Fruit fly (Drosophila melanogaster) whole organism, embryonic: ENCODE results near the gene Sgp.
A peak's percentile ranks its signal among the peaks of the same experiment; 100 is the strongest.

Source experiments
- ATbp ChIP-seq: fragments of 200-800 bp; sonication (Bioruptor generic); optimal IDR thresholded peaks from 2 replicates; lab custom pipeline; 2017; ENCODE audit warnings: missing biosample characterization, mild to moderate bottlenecking, missing genetic modification characterization, missing genetic modification reagents
- Abd-B ChIP-seq: fragments of 200-800 bp; sonication (Bioruptor generic); optimal IDR thresholded peaks from 2 replicates; lab custom pipeline; 2018; ENCODE audit warnings: missing biosample characterization, mild to moderate bottlenecking, missing genetic modification characterization, moderate library complexity
- Awh ChIP-seq: fragments of 200-800 bp; sonication (Bioruptor generic); IDR thresholded peaks from 2 replicates; pipeline ENCODE4, ENCODE4 v1.3.6; 2022; ENCODE audit warnings: missing biosample characterization, missing genetic modification characterization
- Bdp1 ChIP-seq: fragments of 200-800 bp; sonication (Bioruptor generic); optimal IDR thresholded peaks from 3 replicates; lab custom pipeline; 2016; ENCODE audit warnings: missing biosample characterization, missing genetic modification characterization
- CG10147 ChIP-seq: fragments of 200-800 bp; sonication (Bioruptor generic); optimal IDR thresholded peaks from 2 replicates; lab custom pipeline; 2019; ENCODE audit warnings: missing biosample characterization, mild to moderate bottlenecking, missing genetic modification characterization, moderate library complexity
- CG10462 ChIP-seq: fragments of 200-800 bp; sonication (Bioruptor generic); optimal IDR thresholded peaks from 2 replicates; lab custom pipeline; 2016; ENCODE audit warnings: missing biosample characterization, missing genetic modification characterization
- CG10565 ChIP-seq: fragments of 200-800 bp; sonication (Bioruptor generic); optimal IDR thresholded peaks from 3 replicates; lab custom pipeline; 2016; ENCODE audit warnings: missing biosample characterization, mild to moderate bottlenecking, missing genetic modification characterization
- CG11456 ChIP-seq: fragments of 200-800 bp; sonication (Bioruptor generic); IDR thresholded peaks from 3 replicates; pipeline ENCODE4 v1.3.6; 2022; ENCODE audit warnings: missing biosample characterization, missing genetic modification characterization
- CG12071 ChIP-seq: fragments of 200-800 bp; sonication (Bioruptor generic); optimal IDR thresholded peaks from 3 replicates; lab custom pipeline; 2018; ENCODE audit warnings: missing biosample characterization, mild to moderate bottlenecking, missing genetic modification characterization
- CG12391 ChIP-seq: fragments of 200-800 bp; sonication (Bioruptor generic); optimal IDR thresholded peaks from 3 replicates; lab custom pipeline; 2018; ENCODE audit warnings: missing biosample characterization, mild to moderate bottlenecking, missing genetic modification characterization, moderate library complexity
- CG13123 ChIP-seq: fragments of 200-800 bp; sonication (Bioruptor generic); optimal IDR thresholded peaks from 2 replicates; lab custom pipeline; 2016; ENCODE audit warnings: missing biosample characterization, missing genetic modification characterization
- CG17829 ChIP-seq: fragments of 200-800 bp; optimal IDR thresholded peaks from 2 replicates; lab custom pipeline; 2019; ENCODE audit warnings: missing biosample characterization, mild to moderate bottlenecking, missing genetic modification characterization, moderate library complexity
- CG1832 ChIP-seq: fragments of 200-800 bp; sonication (Bioruptor generic); optimal IDR thresholded peaks from 2 replicates; lab custom pipeline; 2017; ENCODE audit warnings: missing biosample characterization, mild to moderate bottlenecking, missing genetic modification characterization, inconsistent platforms
- CG2129 ChIP-seq: fragments of 200-800 bp; sonication (Bioruptor generic); IDR thresholded peaks from 2 replicates; pipeline ENCODE4 v1.3.6; 2022; ENCODE audit warnings: missing biosample characterization, missing genetic modification characterization; ENCODE audit not compliant: partially characterized antibody
- CG2202 ChIP-seq: fragments of 200-800 bp; sonication (Bioruptor generic); optimal IDR thresholded peaks from 2 replicates; lab custom pipeline; 2018; ENCODE audit warnings: missing biosample characterization, mild to moderate bottlenecking, missing genetic modification characterization
- CG30431 ChIP-seq: fragments of 200-800 bp; sonication (Bioruptor generic); optimal IDR thresholded peaks from 2 replicates; lab custom pipeline; 2017; ENCODE audit warnings: missing biosample characterization, missing genetic modification characterization
- CG31365 ChIP-seq: fragments of 200-800 bp; sonication (Bioruptor generic); optimal IDR thresholded peaks from 2 replicates; lab custom pipeline; 2018; ENCODE audit warnings: missing biosample characterization, mild to moderate bottlenecking, missing genetic modification characterization
- CG3281 ChIP-seq: fragments of 200-800 bp; sonication (Bioruptor generic); optimal IDR thresholded peaks from 3 replicates; lab custom pipeline; 2017; ENCODE audit warnings: missing biosample characterization, mild to moderate bottlenecking, missing genetic modification characterization
- CG34422 ChIP-seq: fragments of 200-800 bp; sonication (Bioruptor generic); IDR thresholded peaks from 3 replicates; pipeline ENCODE4 v1.3.6; 2022; ENCODE audit warnings: missing biosample characterization, missing genetic modification characterization
- CG3847 ChIP-seq: fragments of 200-800 bp; sonication (Bioruptor generic); IDR thresholded peaks from 2 replicates; pipeline ENCODE4 v1.3.6; 2022; ENCODE audit warnings: missing biosample characterization, missing genetic modification characterization
- CG6683 ChIP-seq: fragments of 200-800 bp; sonication (Bioruptor generic); optimal IDR thresholded peaks from 2 replicates; lab custom pipeline; 2017; ENCODE audit warnings: missing biosample characterization, mild to moderate bottlenecking, missing genetic modification characterization, missing genetic modification reagents
- CG6689 ChIP-seq: fragments of 200-800 bp; sonication (Bioruptor generic); IDR thresholded peaks from 2 replicates; pipeline ENCODE4 v1.3.6; 2022; ENCODE audit warnings: missing biosample characterization, missing genetic modification characterization
- CTCF ChIP-seq: fragments of 200-800 bp; sonication (Bioruptor generic); optimal IDR thresholded peaks from 2 replicates; lab custom pipeline; 2017; ENCODE audit warnings: missing biosample characterization, mild to moderate bottlenecking, missing genetic modification characterization, moderate library complexity
- D ChIP-seq, 2 experiments: fragments of 200-800 bp in 1 of 2; fragments of >200 bp in 1 of 2; sonication (Bioruptor generic) in 1 of 2; optimal IDR thresholded peaks; 2 replicates in 1 of 2; 3 replicates in 1 of 2; lab custom pipeline; 2017; ENCODE audit warnings: mild to moderate bottlenecking in 1 of 2, missing biosample characterization in 1 of 2, missing genetic modification characterization in 1 of 2, missing genetic modification reagents in 1 of 2
- D19B ChIP-seq: fragments of 200-800 bp; sonication (Bioruptor generic); optimal IDR thresholded peaks from 2 replicates; lab custom pipeline; 2017; ENCODE audit warnings: missing biosample characterization, mild to moderate bottlenecking, missing genetic modification characterization
- Dbx ChIP-seq: fragments of 200-800 bp; sonication (Bioruptor generic); IDR thresholded peaks from 3 replicates; pipeline ENCODE4 v1.3.6; 2022; ENCODE audit warnings: missing biosample characterization, missing genetic modification characterization
- H2.0 ChIP-seq: fragments of 200-800 bp; sonication (Bioruptor generic); IDR thresholded peaks from 2 replicates; pipeline ENCODE4 v1.3.6; 2022; ENCODE audit warnings: missing biosample characterization, missing genetic modification characterization
- Hsf ChIP-seq: fragments of 200-800 bp; sonication (Bioruptor generic); optimal IDR thresholded peaks from 3 replicates; lab custom pipeline; 2016; ENCODE audit warnings: missing biosample characterization, missing genetic modification characterization
- Jarid2 ChIP-seq: fragments of 200-800 bp; sonication (Bioruptor generic); optimal IDR thresholded peaks from 3 replicates; lab custom pipeline; 2017; ENCODE audit warnings: mild to moderate bottlenecking, missing biosample characterization, missing genetic modification reagents, missing genetic modification characterization
- Max ChIP-seq: fragments of 200-800 bp; sonication (Bioruptor generic); optimal IDR thresholded peaks from 2 replicates; lab custom pipeline; 2016; ENCODE audit warnings: missing biosample characterization, mild to moderate bottlenecking, missing genetic modification characterization
- PHDP ChIP-seq: fragments of 200-800 bp; sonication (Bioruptor generic); optimal IDR thresholded peaks from 3 replicates; lab custom pipeline; 2018; ENCODE audit warnings: missing biosample characterization, mild to moderate bottlenecking, missing genetic modification characterization, moderate library complexity
- Ptx1 ChIP-seq: fragments of 200-800 bp; sonication (Bioruptor generic); IDR thresholded peaks from 2 replicates; pipeline ENCODE4 v1.3.6; 2022; ENCODE audit warnings: missing biosample characterization, missing genetic modification characterization
- Rfx ChIP-seq: fragments of 200-800 bp; sonication (Bioruptor generic); IDR thresholded peaks from 2 replicates; pipeline ENCODE4 v1.3.6; 2022; ENCODE audit warnings: missing biosample characterization, missing genetic modification characterization
- Sin3A ChIP-seq: fragments of >200 bp; optimal IDR thresholded peaks from 2 replicates; lab custom pipeline; 2018
- Sry-δ ChIP-seq: fragments of 200-800 bp; sonication (Bioruptor generic); optimal IDR thresholded peaks from 2 replicates; lab custom pipeline; 2016; ENCODE audit warnings: missing biosample characterization, missing genetic modification characterization
- bigmax ChIP-seq: fragments of 200-800 bp; sonication (Bioruptor generic); optimal IDR thresholded peaks from 2 replicates; lab custom pipeline; 2018; ENCODE audit warnings: missing biosample characterization, mild to moderate bottlenecking, missing genetic modification characterization
- bowl ChIP-seq: fragments of 200-800 bp; sonication (Bioruptor generic); IDR thresholded peaks from 2 replicates; pipeline ENCODE4 v1.3.6; 2022; ENCODE audit warnings: missing biosample characterization, missing genetic modification characterization
- disco-r ChIP-seq: fragments of 200-800 bp; sonication (Bioruptor generic); optimal IDR thresholded peaks from 2 replicates; lab custom pipeline; 2016; ENCODE audit warnings: missing biosample characterization, missing genetic modification characterization
- eyg ChIP-seq: fragments of 200-800 bp; sonication (Bioruptor generic); optimal IDR thresholded peaks from 3 replicates; lab custom pipeline; 2016; ENCODE audit warnings: missing biosample characterization, missing genetic modification characterization
- gcm ChIP-seq: fragments of 200-800 bp; sonication (Bioruptor generic); optimal IDR thresholded peaks from 2 replicates; lab custom pipeline; 2019; ENCODE audit warnings: missing biosample characterization, mild to moderate bottlenecking, missing genetic modification characterization, moderate library complexity
- gfzf ChIP-seq: fragments of 200-800 bp; sonication (Bioruptor generic); optimal IDR thresholded peaks from 2 replicates; lab custom pipeline; 2016; ENCODE audit warnings: missing biosample characterization, mild to moderate bottlenecking, missing genetic modification characterization, moderate library complexity
- her ChIP-seq: fragments of 200-800 bp; sonication (Bioruptor generic); optimal IDR thresholded peaks from 2 replicates; lab custom pipeline; 2016; ENCODE audit warnings: missing biosample characterization, missing genetic modification characterization
- ken ChIP-seq: fragments of 200-800 bp; sonication (Bioruptor generic); IDR thresholded peaks from 3 replicates; pipeline ENCODE4 v1.3.6; 2022; ENCODE audit warnings: missing biosample characterization, missing genetic modification characterization
- mam ChIP-seq: fragments of 200-800 bp; sonication (Bioruptor generic); optimal IDR thresholded peaks from 3 replicates; lab custom pipeline; 2016; ENCODE audit warnings: missing biosample characterization, missing genetic modification characterization
- org-1 ChIP-seq: fragments of 200-800 bp; sonication (Bioruptor generic); optimal IDR thresholded peaks from 2 replicates; lab custom pipeline; 2017; ENCODE audit warnings: missing biosample characterization, missing genetic modification characterization
- peb ChIP-seq: fragments of 200-800 bp; sonication (Bioruptor generic); IDR thresholded peaks from 2 replicates; pipeline ENCODE4 v1.3.6; 2022; ENCODE audit warnings: missing biosample characterization, missing genetic modification characterization
- pnt ChIP-seq: fragments of 200-800 bp; sonication (Bioruptor generic); optimal IDR thresholded peaks from 3 replicates; lab custom pipeline; 2016; ENCODE audit warnings: missing biosample characterization, missing genetic modification characterization
- seq ChIP-seq: fragments of 200-800 bp; sonication (Bioruptor generic); IDR thresholded peaks from 2 replicates; pipeline ENCODE4 v1.3.6; 2022; ENCODE audit warnings: missing biosample characterization, missing genetic modification characterization
- wek ChIP-seq: fragments of 200-800 bp; sonication (Bioruptor generic); optimal IDR thresholded peaks from 3 replicates; lab custom pipeline; 2018; ENCODE audit warnings: missing biosample characterization, mild to moderate bottlenecking, missing genetic modification characterization, moderate library complexity
- z ChIP-seq: fragments of 200-800 bp; sonication (Bioruptor generic); IDR thresholded peaks from 3 replicates; pipeline ENCODE4 v1.3.6; 2022; ENCODE audit warnings: missing biosample characterization, missing genetic modification characterization

Gene Sgp

DNA sequence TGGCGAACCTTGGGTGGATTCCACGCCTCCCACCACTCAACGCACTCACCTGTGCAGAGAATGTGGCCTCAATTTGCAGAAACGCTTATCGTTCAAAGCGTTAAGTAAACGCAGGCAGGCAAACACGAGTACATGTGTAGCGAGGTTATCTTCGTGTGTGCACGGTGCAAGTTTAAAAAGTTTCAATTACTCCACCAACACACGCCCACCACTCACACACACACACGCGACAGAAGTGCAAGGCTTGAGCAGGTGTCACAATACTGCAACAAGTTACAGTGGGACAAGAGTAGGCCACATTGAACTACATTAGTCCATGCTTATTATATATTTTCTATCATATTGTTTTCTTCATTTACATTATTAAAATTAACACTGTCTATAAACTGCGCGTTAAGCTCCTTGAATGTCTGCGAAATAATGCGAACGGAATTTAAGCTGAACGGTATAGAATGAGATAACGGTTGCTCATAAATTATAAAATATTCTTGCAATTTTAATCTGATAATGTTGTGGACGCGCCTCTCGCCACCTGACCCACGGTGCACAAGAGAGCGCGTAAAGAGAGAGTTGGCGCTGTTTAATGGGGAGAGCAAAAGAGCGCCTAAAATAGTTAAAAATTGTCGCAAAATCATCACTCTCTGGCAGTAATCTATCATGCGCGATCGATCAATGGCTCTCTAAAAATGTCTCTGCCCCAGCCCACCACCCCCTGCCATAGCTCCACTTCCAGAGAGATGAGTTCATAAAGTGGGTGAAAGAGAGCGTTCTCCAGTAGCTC is 15.2 kb downstream of the Sgp start (continued):
- TF ChIP-seq CG6689 (GFP tag; lab: Robert Waterston, UW) = peak; percentile 96
- TF ChIP-seq Max (GFP tag; lab: Kevin White, UChicago) = peak; percentile 94
- peak; percentile 91 for TF ChIP-seq CG10147 (GFP tag; lab: Kevin White, UChicago)
- peak; percentile 97 for TF ChIP-seq gcm (GFP tag; lab: Kevin White, UChicago)
- peak; percentile 89 for TF ChIP-seq pnt (GFP tag; lab: Kevin White, UChicago)
- peak; percentile 80 for TF ChIP-seq Bdp1 (GFP tag; lab: Kevin White, UChicago)
- TF ChIP-seq CG13123 = peak; percentile 87
- TF ChIP-seq eyg = peak; percentile 31
- TF ChIP-seq CG3281 = peak; percentile 90
- TF ChIP-seq CG2202 = peak; percentile 89
- peak; percentile 96 for TF ChIP-seq Ptx1 (GFP tag; lab: Robert Waterston, UW)
- peak; percentile 92 for TF ChIP-seq CG10462 (GFP tag; lab: Kevin White, UChicago)
- peak; percentile 94 for TF ChIP-seq CG34422 (GFP tag; lab: Robert Waterston, UW)
- TF ChIP-seq peb (GFP tag; lab: Robert Waterston, UW) = peak; percentile 95
- no peak for TF ChIP-seq CG1832 (GFP tag; lab: Kevin White, UChicago)
- peak; percentile 96 for TF ChIP-seq seq (GFP tag; lab: Robert Waterston, UW)
- no peak for TF ChIP-seq D (optimal IDR thresholded peaks at IDR 0.05; lab: Kevin White, UChicago)
- TF ChIP-seq D (GFP tag; optimal IDR thresholded peaks at IDR 0.05; lab: Kevin White, UChicago) = peak; percentile 96
- TF ChIP-seq CG2129 (GFP tag; lab: Robert Waterston, UW) = no peak
- peak; percentile 85 for TF ChIP-seq wek (GFP tag; lab: Kevin White, UChicago)
- TF ChIP-seq disco-r (GFP tag; lab: Kevin White, UChicago) = peak; percentile 88
- TF ChIP-seq CG12071 = peak; percentile 93
- TF ChIP-seq bigmax = peak; percentile 48
- peak; percentile 82 for TF ChIP-seq CG31365 (tag; lab: Kevin White, UChicago)
- peak; percentile 96 for TF ChIP-seq Abd-B (GFP tag; lab: Kevin White, UChicago)
- peak; percentile 74 for TF ChIP-seq CG10565
- TF ChIP-seq D19B = peak; percentile 50
- TF ChIP-seq Sry-δ = peak; percentile 27
- peak; percentile 82 for TF ChIP-seq Jarid2
- peak; percentile 96 for TF ChIP-seq CG17829 (tag; lab: Kevin White, UChicago)
- TF ChIP-seq CG30431 (GFP tag; lab: Kevin White, UChicago) = peak; percentile 88
- no peak for TF ChIP-seq Sin3A (lab: Kevin White, UChicago)
- peak; percentile 84 for TF ChIP-seq CG11456 (GFP tag; lab: Robert Waterston, UW)
- peak; percentile 86 for TF ChIP-seq H2.0
- TF ChIP-seq bowl = peak; percentile 92
- peak; percentile 94 for TF ChIP-seq Awh (GFP tag; lab: Robert Waterston, UW)
- peak; percentile 84 for TF ChIP-seq CG3847 (GFP tag; lab: Robert Waterston, UW)
- peak; percentile 93 for TF ChIP-seq ken (GFP tag; lab: Robert Waterston, UW)
- TF ChIP-seq Dbx = peak; percentile 45
- no peak for TF ChIP-seq gfzf (GFP tag; lab: Kevin White, UChicago)
- peak; percentile 93 for TF ChIP-seq org-1 (GFP tag; lab: Kevin White, UChicago)
- peak; percentile 90 for TF ChIP-seq Hsf (GFP tag; lab: Kevin White, UChicago)
- peak; percentile 79 for TF ChIP-seq CG6683 (GFP tag; lab: Kevin White, UChicago)
- peak; percentile 96 for TF ChIP-seq PHDP (tag; lab: Kevin White, UChicago)
- TF ChIP-seq ATbp (GFP tag; lab: Kevin White, UChicago) = peak; percentile 97
- TF ChIP-seq her (GFP tag; lab: Kevin White, UChicago) = peak; percentile 8
- TF ChIP-seq z (GFP tag; lab: Robert Waterston, UW) = peak; percentile 35; the same call in 1 of the 3 replicates
- TF ChIP-seq mam = peak; percentile 79
- TF ChIP-seq CTCF = peak; percentile 59
- peak; percentile 89 for TF ChIP-seq Rfx (GFP tag; lab: Robert Waterston, UW)
- peak; percentile 96 for TF ChIP-seq CG12391 (tag; lab: Kevin White, UChicago)
